Fruit fly (Drosophila melanogaster) whole organism, embryonic: Measurements from ENCODE around the gene dob.

ENCODE experiments used
- Ada2b ChIP-seq: fragments of 200-800 bp; sonication (Bioruptor generic); IDR thresholded peaks from 2 replicates; pipeline ENCODE4 v1.3.6; 2022; ENCODE audit warnings: missing biosample characterization, missing genetic modification characterization
- Atf-2 ChIP-seq: fragments of 200-800 bp; sonication (Bioruptor generic); optimal IDR thresholded peaks from 2 replicates; lab custom pipeline; 2016; ENCODE audit warnings: missing biosample characterization, missing genetic modification characterization
- Blimp-1 ChIP-seq: fragments of 200-800 bp; sonication (Bioruptor generic); optimal IDR thresholded peaks from 3 replicates; lab custom pipeline; 2018; ENCODE audit warnings: missing biosample characterization, missing genetic modification characterization, mild to moderate bottlenecking, moderate library complexity, missing genetic modification reagents
- CG10209 ChIP-seq: fragments of 200-800 bp; sonication (Bioruptor generic); optimal IDR thresholded peaks from 3 replicates; lab custom pipeline; 2017; ENCODE audit warnings: missing biosample characterization, mild to moderate bottlenecking, missing genetic modification characterization, missing genetic modification reagents
- CG12744 ChIP-seq: fragments of 200-800 bp; sonication (Bioruptor generic); optimal IDR thresholded peaks from 2 replicates; lab custom pipeline; 2016; ENCODE audit warnings: missing biosample characterization, missing genetic modification characterization
- CG12769 ChIP-seq: fragments of 200-800 bp; sonication (Bioruptor generic); optimal IDR thresholded peaks from 2 replicates; lab custom pipeline; 2019; ENCODE audit warnings: missing biosample characterization, mild to moderate bottlenecking, missing genetic modification characterization, moderate library complexity
- CG14050 ChIP-seq: fragments of 200-800 bp; sonication (Bioruptor generic); IDR thresholded peaks from 3 replicates; pipeline ENCODE4 v1.3.6; 2022; ENCODE audit warnings: missing biosample characterization, missing genetic modification characterization
- CG14860 ChIP-seq: fragments of 200-800 bp; sonication (Bioruptor generic); IDR thresholded peaks from 3 replicates; pipeline ENCODE4 v1.3.6; 2022; ENCODE audit warnings: missing biosample characterization, missing genetic modification characterization; ENCODE audit not compliant: partially characterized antibody
- CG15601 ChIP-seq: fragments of 200-800 bp; sonication (Bioruptor generic); optimal IDR thresholded peaks from 3 replicates; lab custom pipeline; 2019; ENCODE audit warnings: missing biosample characterization, mild to moderate bottlenecking, missing genetic modification characterization, moderate library complexity
- CG1603 ChIP-seq: fragments of 200-800 bp; sonication (Bioruptor generic); optimal IDR thresholded peaks from 2 replicates; lab custom pipeline; 2019; ENCODE audit warnings: missing biosample characterization, mild to moderate bottlenecking, missing genetic modification characterization, moderate library complexity
- CG16813 ChIP-seq: fragments of 200-800 bp; sonication (Bioruptor generic); IDR thresholded peaks from 3 replicates; pipeline ENCODE4 v1.3.6; 2022; ENCODE audit warnings: missing biosample characterization, missing genetic modification characterization; ENCODE audit not compliant: partially characterized antibody
- CG2120 ChIP-seq: fragments of 200-800 bp; sonication (Bioruptor generic); optimal IDR thresholded peaks from 3 replicates; lab custom pipeline; 2016; ENCODE audit warnings: missing biosample characterization, missing genetic modification characterization
- CG2889 ChIP-seq: fragments of 200-800 bp; sonication (Bioruptor generic); IDR thresholded peaks from 3 replicates; pipeline ENCODE4 v1.3.6; 2022; ENCODE audit warnings: missing biosample characterization, missing genetic modification characterization
- CG30403 ChIP-seq: fragments of 200-800 bp; sonication (Bioruptor generic); optimal IDR thresholded peaks from 3 replicates; lab custom pipeline; 2016; ENCODE audit warnings: missing biosample characterization, missing genetic modification characterization
- CG31388 ChIP-seq: fragments of 200-800 bp; sonication (Bioruptor generic); optimal IDR thresholded peaks from 2 replicates; lab custom pipeline; 2016; ENCODE audit warnings: missing biosample characterization, missing genetic modification characterization
- CG34376 ChIP-seq: fragments of 200-800 bp; sonication (Bioruptor generic); optimal IDR thresholded peaks from 2 replicates; lab custom pipeline; 2018; ENCODE audit warnings: missing biosample characterization, mild to moderate bottlenecking, missing genetic modification characterization
- CG3838 ChIP-seq: fragments of 200-800 bp; sonication (Bioruptor generic); optimal IDR thresholded peaks from 3 replicates; lab custom pipeline; 2016; ENCODE audit warnings: missing biosample characterization, missing genetic modification characterization
- CG7357 ChIP-seq: fragments of 200-800 bp; sonication (Bioruptor generic); IDR thresholded peaks from 3 replicates; pipeline ENCODE4 v1.3.6; 2022; ENCODE audit warnings: missing biosample characterization, missing genetic modification characterization
- CG8765 ChIP-seq: fragments of 200-800 bp; sonication (Bioruptor generic); IDR thresholded peaks from 2 replicates; pipeline ENCODE4 v1.3.6; 2022; ENCODE audit warnings: missing biosample characterization, missing genetic modification characterization
- CG9437 ChIP-seq: fragments of 200-800 bp; sonication (Bioruptor generic); optimal IDR thresholded peaks from 2 replicates; lab custom pipeline; 2018; ENCODE audit warnings: missing biosample characterization, mild to moderate bottlenecking, missing genetic modification characterization
- CG9797 ChIP-seq: fragments of 200-800 bp; sonication (Bioruptor generic); optimal IDR thresholded peaks from 3 replicates; lab custom pipeline; 2018; ENCODE audit warnings: missing biosample characterization, mild to moderate bottlenecking, missing genetic modification characterization
- CG9876 ChIP-seq: fragments of 200-800 bp; sonication (Bioruptor generic); optimal IDR thresholded peaks from 2 replicates; lab custom pipeline; 2016; ENCODE audit warnings: missing biosample characterization, missing genetic modification characterization
- CkIIα-i1 ChIP-seq: fragments of 200-800 bp; sonication (Bioruptor generic); IDR thresholded peaks from 2 replicates; pipeline ENCODE4 v1.3.6; 2022; ENCODE audit warnings: missing biosample characterization, missing genetic modification characterization
- D19B ChIP-seq: fragments of 200-800 bp; sonication (Bioruptor generic); optimal IDR thresholded peaks from 2 replicates; lab custom pipeline; 2017; ENCODE audit warnings: missing biosample characterization, mild to moderate bottlenecking, missing genetic modification characterization
- Dip3 ChIP-seq: fragments of 200-800 bp; sonication (Bioruptor generic); optimal IDR thresholded peaks from 3 replicates; lab custom pipeline; 2016; ENCODE audit warnings: missing biosample characterization, missing genetic modification characterization
- Dref ChIP-seq: fragments of 200-800 bp; sonication (Bioruptor generic); IDR thresholded peaks from 2 replicates; pipeline ENCODE4 v1.3.6; 2022; ENCODE audit warnings: missing biosample characterization, missing genetic modification characterization
- H2.0 ChIP-seq: fragments of 200-800 bp; sonication (Bioruptor generic); IDR thresholded peaks from 2 replicates; pipeline ENCODE4 v1.3.6; 2022; ENCODE audit warnings: missing biosample characterization, missing genetic modification characterization
- Hmr ChIP-seq: fragments of 200-800 bp; sonication (Bioruptor generic); optimal IDR thresholded peaks from 3 replicates; lab custom pipeline; 2017; ENCODE audit warnings: mild to moderate bottlenecking, missing biosample characterization, missing genetic modification reagents, missing genetic modification characterization
- Hsf ChIP-seq: fragments of 200-800 bp; sonication (Bioruptor generic); optimal IDR thresholded peaks from 3 replicates; lab custom pipeline; 2016; ENCODE audit warnings: missing biosample characterization, missing genetic modification characterization
- Lpt ChIP-seq: fragments of >200 bp; optimal IDR thresholded peaks from 2 replicates; lab custom pipeline; 2018; ENCODE audit warnings: missing biosample characterization, missing genetic modification characterization
- Mrtf ChIP-seq: fragments of 200-800 bp; sonication (Bioruptor generic); IDR thresholded peaks from 3 replicates; pipeline ENCODE4 v1.3.6; 2022; ENCODE audit warnings: missing biosample characterization, missing genetic modification characterization
- NC2α ChIP-seq: fragments of 200-800 bp; sonication (Bioruptor generic); optimal IDR thresholded peaks from 2 replicates; lab custom pipeline; 2016; ENCODE audit warnings: missing biosample characterization, missing genetic modification characterization
- Optix ChIP-seq: fragments of 200-800 bp; sonication (Bioruptor generic); IDR thresholded peaks from 3 replicates; pipeline ENCODE4 v1.3.6; 2022; ENCODE audit warnings: missing biosample characterization, missing genetic modification characterization
- Poxn ChIP-seq: fragments of 200-800 bp; sonication (Bioruptor generic); IDR thresholded peaks from 2 replicates; pipeline ENCODE4 v1.3.6; 2022; ENCODE audit warnings: missing biosample characterization, missing genetic modification characterization
- eyg ChIP-seq: fragments of 200-800 bp; sonication (Bioruptor generic); optimal IDR thresholded peaks from 3 replicates; lab custom pipeline; 2016; ENCODE audit warnings: missing biosample characterization, missing genetic modification characterization
- fd64A ChIP-seq: fragments of 200-800 bp; sonication (Bioruptor generic); optimal IDR thresholded peaks from 3 replicates; lab custom pipeline; 2018; ENCODE audit warnings: missing biosample characterization, mild to moderate bottlenecking, missing genetic modification characterization
- fu2 ChIP-seq: fragments of 200-800 bp; sonication (Bioruptor generic); optimal IDR thresholded peaks from 2 replicates; lab custom pipeline; 2016; ENCODE audit warnings: missing biosample characterization, missing genetic modification characterization
- gcm2 ChIP-seq: fragments of 200-800 bp; sonication (Bioruptor generic); optimal IDR thresholded peaks from 2 replicates; lab custom pipeline; 2016; ENCODE audit warnings: missing biosample characterization, missing genetic modification characterization
- grn ChIP-seq: fragments of 200-800 bp; sonication (Bioruptor generic); optimal IDR thresholded peaks from 3 replicates; lab custom pipeline; 2017; ENCODE audit warnings: missing biosample characterization, missing genetic modification characterization
- lola ChIP-seq, 3 experiments: fragments of >200 bp in 2 of 3; fragments of 200-800 bp in 1 of 3; sonication (Bioruptor generic) in 1 of 3; optimal IDR thresholded peaks; 2 replicates each; lab custom pipeline; 2017 to 2019; ENCODE audit warnings: missing biosample characterization in 3 of 3, missing genetic modification characterization in 3 of 3, mild to moderate bottlenecking in 1 of 3, moderate library complexity in 1 of 3
- mld ChIP-seq: fragments of 200-800 bp; sonication (Bioruptor generic); IDR thresholded peaks from 3 replicates; pipeline ENCODE4 v1.3.6; 2022; ENCODE audit warnings: missing biosample characterization, missing genetic modification characterization; ENCODE audit not compliant: partially characterized antibody
- otp ChIP-seq: fragments of 200-800 bp; sonication (Bioruptor generic); IDR thresholded peaks from 3 replicates; pipeline ENCODE4, ENCODE4 v1.3.6; 2022; ENCODE audit warnings: missing biosample characterization, missing genetic modification characterization
- ro ChIP-seq: fragments of 200-800 bp; sonication (Bioruptor generic); IDR thresholded peaks from 2 replicates; pipeline ENCODE4 v1.3.6; 2022; ENCODE audit warnings: missing biosample characterization, missing genetic modification characterization
- run ChIP-seq: fragments of 200-800 bp; sonication (Bioruptor generic); optimal IDR thresholded peaks from 3 replicates; lab custom pipeline; 2018; ENCODE audit warnings: missing biosample characterization, mild to moderate bottlenecking, missing genetic modification characterization
- sens ChIP-seq: fragments of 200-800 bp; sonication (Bioruptor generic); peaks from one replicate; lab custom pipeline; 2016; ENCODE audit warnings: missing biosample characterization, missing genetic modification characterization
- sim ChIP-seq: fragments of 200-800 bp; sonication (Bioruptor generic); IDR thresholded peaks from 2 replicates; pipeline ENCODE4 v1.3.6; 2022; ENCODE audit warnings: missing biosample characterization, missing genetic modification characterization
- sisA ChIP-seq: fragments of 200-800 bp; sonication (Bioruptor generic); IDR thresholded peaks from 2 replicates; pipeline ENCODE4 v1.3.6; 2022; ENCODE audit warnings: missing biosample characterization, missing genetic modification characterization
- tna ChIP-seq: fragments of 200-800 bp; sonication (Bioruptor generic); IDR thresholded peaks from 2 replicates; pipeline ENCODE4 v1.3.6; 2022; ENCODE audit warnings: missing biosample characterization, missing genetic modification characterization; ENCODE audit not compliant: partially characterized antibody
- z ChIP-seq: fragments of 200-800 bp; sonication (Bioruptor generic); IDR thresholded peaks from 3 replicates; pipeline ENCODE4 v1.3.6; 2022; ENCODE audit warnings: missing biosample characterization, missing genetic modification characterization
- zfh2 ChIP-seq: fragments of 200-800 bp; sonication (Bioruptor generic); optimal IDR thresholded peaks from 2 replicates; lab custom pipeline; 2016; ENCODE audit warnings: missing biosample characterization, missing genetic modification characterization

Gene dob

DNA sequence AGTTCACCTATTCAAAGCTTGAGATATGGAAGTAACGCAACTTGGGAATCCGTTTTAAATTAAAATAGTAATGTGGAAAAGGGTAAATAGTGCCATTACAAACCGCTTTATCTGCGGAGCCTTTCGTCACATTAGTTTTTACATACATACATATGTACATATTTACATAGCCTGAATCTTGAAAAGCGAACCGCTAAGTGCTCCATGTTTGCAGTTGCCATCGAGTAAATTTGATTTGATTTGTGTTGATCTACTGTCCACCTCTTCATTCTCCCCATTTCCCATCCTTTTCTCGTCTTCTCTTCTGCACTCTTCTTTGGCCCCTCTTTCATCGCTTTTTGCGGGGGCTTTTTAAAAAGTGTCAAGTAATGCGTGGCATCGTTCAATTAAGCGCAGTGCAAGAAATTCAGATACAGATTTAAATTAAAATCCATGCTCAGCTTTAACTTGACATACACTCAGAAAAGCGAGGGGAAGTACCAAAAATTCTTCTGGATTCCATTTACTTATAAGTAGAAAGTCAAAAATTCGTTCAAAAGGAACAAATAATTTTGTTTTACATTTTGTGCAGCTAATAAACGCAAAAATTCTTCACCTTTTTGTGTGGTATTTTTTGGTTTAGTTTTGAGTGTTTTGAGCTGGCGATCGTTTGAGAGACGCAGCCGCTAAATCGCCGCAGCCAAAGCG is 23.7 kb upstream of the dob start (continued):
- no peak for TF ChIP-seq zfh2
- TF ChIP-seq Dref = no peak
- TF ChIP-seq Blimp-1 = peak; percentile 85
- no peak for TF ChIP-seq CG14860 (GFP tag; lab: Robert Waterston, UW)
- TF ChIP-seq Hmr (GFP tag; lab: Kevin White, UChicago) = peak; percentile 91
- TF ChIP-seq CG9876 (GFP tag; lab: Kevin White, UChicago) = peak; percentile 58
- TF ChIP-seq Dip3 (GFP tag; lab: Kevin White, UChicago) = peak; percentile 15
- no peak for TF ChIP-seq CG16813 (GFP tag; lab: Robert Waterston, UW)
- peak; percentile 10 for TF ChIP-seq CG30403
- peak; percentile 75 for TF ChIP-seq run
- no peak for TF ChIP-seq mld (GFP tag; lab: Robert Waterston, UW)
- peak; percentile 97 for TF ChIP-seq fd64A (GFP tag; lab: Kevin White, UChicago)
- no peak for TF ChIP-seq CG9437 (GFP tag; lab: Kevin White, UChicago)
- TF ChIP-seq CG9797 (GFP tag; lab: Kevin White, UChicago) = no peak
- TF ChIP-seq CG2120 (GFP tag; lab: Kevin White, UChicago) = peak; percentile 39
- TF ChIP-seq grn (GFP tag; lab: Kevin White, UChicago) = peak; percentile 86
- TF ChIP-seq gcm2 = peak; percentile 72
- peak; percentile 90 for TF ChIP-seq otp (GFP tag; lab: Robert Waterston, UW)
- peak; percentile 92 for TF ChIP-seq CG10209
- peak; percentile 78 for TF ChIP-seq Atf-2
- no peak for TF ChIP-seq CG31388
- TF ChIP-seq CG12744 = peak; percentile 75
- TF ChIP-seq lola (GFP tag; optimal IDR thresholded peaks at IDR 0.05; lab: Kevin White, UChicago) = peak in 1 of 3 experiments; percentile 63
- no peak for TF ChIP-seq Lpt (GFP tag; lab: Kevin White, UChicago)
- TF ChIP-seq Optix = peak; percentile 64; the same call in 2 of the 3 replicates
- TF ChIP-seq Ada2b = peak; percentile 8
- peak; percentile 8; the same call in 1 of the 3 replicates for TF ChIP-seq z (GFP tag; lab: Robert Waterston, UW)
- peak; percentile 16; the same call in 1 of the 3 replicates for TF ChIP-seq CG7357 (GFP tag; lab: Robert Waterston, UW)
- TF ChIP-seq sim (GFP tag; lab: Robert Waterston, UW) = peak; percentile 56; the same call in 1 of the 2 replicates
- TF ChIP-seq eyg (GFP tag; lab: Kevin White, UChicago) = peak; percentile 76
- TF ChIP-seq fu2 (GFP tag; lab: Kevin White, UChicago) = no peak
- peak; percentile 76 for TF ChIP-seq CG12769 (tag; lab: Kevin White, UChicago)
- TF ChIP-seq CG8765 (GFP tag; lab: Robert Waterston, UW) = no peak
- TF ChIP-seq CG34376 (GFP tag; lab: Kevin White, UChicago) = peak; percentile 57
- TF ChIP-seq CG1603 (tag; lab: Kevin White, UChicago) = peak; percentile 88
- TF ChIP-seq sisA (GFP tag; lab: Robert Waterston, UW) = no peak
- TF ChIP-seq Poxn (GFP tag; lab: Robert Waterston, UW) = no peak
- TF ChIP-seq CG15601 = peak; percentile 94
- peak; percentile 47; the same call in 2 of the 3 replicates for TF ChIP-seq Mrtf (GFP tag; lab: Robert Waterston, UW)
- TF ChIP-seq H2.0 = peak; percentile 27; the same call in 1 of the 2 replicates
- peak; percentile 40 for TF ChIP-seq Hsf (GFP tag; lab: Kevin White, UChicago)
- TF ChIP-seq tna (GFP tag; lab: Robert Waterston, UW) = no peak
- peak; percentile 98 for TF ChIP-seq sens
- TF ChIP-seq NC2α (GFP tag; lab: Kevin White, UChicago) = peak; percentile 84
- peak; percentile 44; the same call in 1 of the 2 replicates for TF ChIP-seq CkIIα-i1 (GFP tag; lab: Robert Waterston, UW)
- TF ChIP-seq D19B (GFP tag; lab: Kevin White, UChicago) = peak; percentile 15
- peak; percentile 50; the same call in 2 of the 3 replicates for TF ChIP-seq CG14050 (GFP tag; lab: Robert Waterston, UW)
- TF ChIP-seq CG3838 (GFP tag; lab: Kevin White, UChicago) = peak; percentile 78
- TF ChIP-seq CG2889 = no peak
- TF ChIP-seq ro = no peak
